Worm (Caenorhabditis elegans) whole organism, L4 larva: ENCODE results near the gene hphd-1.
A peak's percentile ranks its signal among the peaks of the same experiment; 100 is the strongest.

ENCODE experiments used
- F37D6.2 ChIP-seq: sonication (generic microtip); optimal IDR thresholded peaks from 2 replicates; lab custom pipeline; 2016; ENCODE audit warnings: mild to moderate bottlenecking, missing genetic modification characterization, missing compliant biosample characterization
- F44E2.7 ChIP-seq: fragments of 200-800 bp; sonication (Bioruptor generic); IDR thresholded peaks from 2 replicates; pipeline ENCODE4 v2.1.2; 2022; ENCODE audit warnings: missing genetic modification characterization, missing compliant biosample characterization
- F49E8.2 ChIP-seq: sonication (generic microtip); optimal IDR thresholded peaks from 2 replicates; lab custom pipeline; 2016; ENCODE audit warnings: missing compliant biosample characterization, mild to moderate bottlenecking, missing genetic modification characterization, borderline replicate concordance
- Y105C5A.15 ChIP-seq: fragments of 200-800 bp; sonication (Bioruptor generic); IDR thresholded peaks from 2 replicates; pipeline ENCODE4 v1.3.6; 2022; ENCODE audit warnings: missing genetic modification characterization, missing compliant biosample characterization
- Y75B8A.6 ChIP-seq: fragments of 200-800 bp; sonication (Bioruptor generic); IDR thresholded peaks from 2 replicates; pipeline ENCODE4 v1.3.6; 2022; ENCODE audit warnings: missing genetic modification reagents, missing genetic modification characterization, missing compliant biosample characterization
- aly-2 ChIP-seq: sonication (generic microtip); optimal IDR thresholded peaks from 2 replicates; lab custom pipeline; 2018; ENCODE audit warnings: missing biosample characterization, missing genetic modification characterization
- ama-1 ChIP-seq: fragments of 150-350 bp; optimal IDR thresholded peaks from 2 replicates; lab custom pipeline; 2014; ENCODE audit warnings: inconsistent platforms, mixed read lengths
- arid-1 ChIP-seq: fragments of 200-800 bp; sonication (Bioruptor generic); conservative IDR thresholded peaks from 2 replicates; pipeline ENCODE4 v1.3.6; 2022; ENCODE audit warnings: missing genetic modification reagents, missing genetic modification characterization, missing compliant biosample characterization
- attf-4 ChIP-seq: sonication (generic microtip); optimal IDR thresholded peaks from 3 replicates; lab custom pipeline; 2017; ENCODE audit warnings: missing biosample characterization, missing genetic modification characterization
- ceh-28 ChIP-seq: fragments of 150-350 bp; optimal IDR thresholded peaks from 2 replicates; lab custom pipeline; 2014; ENCODE audit warnings: missing biosample characterization, missing genetic modification reagents, missing genetic modification characterization
- ceh-32 ChIP-seq: sonication (generic microtip); optimal IDR thresholded peaks from 2 replicates; lab custom pipeline; 2016; ENCODE audit warnings: mild to moderate bottlenecking, missing genetic modification characterization, missing compliant biosample characterization; ENCODE audit not compliant: poor library complexity
- ceh-44 ChIP-seq: fragments of 200-800 bp; sonication (Bioruptor generic); IDR thresholded peaks from 2 replicates; pipeline ENCODE4 v1.3.6; 2022; ENCODE audit warnings: missing genetic modification reagents, missing genetic modification characterization, missing compliant biosample characterization
- daf-16 ChIP-seq, 3 experiments: sonication (generic microtip); optimal IDR thresholded peaks; 2 replicates each; lab custom pipeline; 2016 to 2017; ENCODE audit warnings: missing genetic modification characterization in 3 of 3, missing genetic modification reagents in 3 of 3, mild to moderate bottlenecking in 2 of 3, missing compliant biosample characterization in 2 of 3, missing biosample characterization in 1 of 3, moderate library complexity in 1 of 3
- daf-19 ChIP-seq: fragments of 200-800 bp; sonication (Bioruptor generic); conservative IDR thresholded peaks from 2 replicates; pipeline ENCODE4 v1.3.6; 2022; ENCODE audit warnings: missing genetic modification characterization, missing compliant biosample characterization
- dmd-8 ChIP-seq: fragments of 200-800 bp; sonication (Bioruptor generic); IDR thresholded peaks from 2 replicates; pipeline ENCODE4 v1.3.6; 2022; ENCODE audit warnings: missing genetic modification characterization, missing compliant biosample characterization
- egl-27 ChIP-seq: sonication (generic microtip); optimal IDR thresholded peaks from 3 replicates; lab custom pipeline; 2017; ENCODE audit warnings: missing biosample characterization, missing genetic modification reagents, missing genetic modification characterization
- egl-43 ChIP-seq: fragments of 200-800 bp; sonication (Bioruptor generic); IDR thresholded peaks from 2 replicates; pipeline ENCODE4 v1.3.6; 2022; ENCODE audit warnings: missing genetic modification reagents, missing genetic modification characterization, missing compliant biosample characterization
- fkh-10 ChIP-seq: fragments of 150-350 bp; optimal IDR thresholded peaks from 2 replicates; lab custom pipeline; 2014; ENCODE audit warnings: missing biosample characterization, missing genetic modification reagents, missing genetic modification characterization
- fos-1 ChIP-seq: fragments of 150-350 bp; optimal IDR thresholded peaks from 2 replicates; lab custom pipeline; 2014; ENCODE audit warnings: missing biosample characterization, missing genetic modification characterization
- gei-8 ChIP-seq: fragments of 200-800 bp; sonication (Bioruptor generic); optimal IDR thresholded peaks from 2 replicates; lab custom pipeline; 2018; ENCODE audit warnings: mild to moderate bottlenecking, missing genetic modification characterization, missing compliant biosample characterization
- hlh-11 ChIP-seq: fragments of 200-800 bp; sonication (Bioruptor generic); optimal IDR thresholded peaks from 2 replicates; lab custom pipeline; 2018; ENCODE audit warnings: mild to moderate bottlenecking, missing genetic modification characterization, missing compliant biosample characterization
- hlh-30 ChIP-seq: sonication (generic microtip); optimal IDR thresholded peaks from 2 replicates; lab custom pipeline; 2017; ENCODE audit warnings: antibody characterized with exemption, mild to moderate bottlenecking, missing genetic modification characterization, missing compliant biosample characterization; ENCODE audit not compliant: insufficient read depth
- lin-13 ChIP-seq: fragments of 150-350 bp; optimal IDR thresholded peaks from 2 replicates; lab custom pipeline; 2014; ENCODE audit warnings: missing biosample characterization, missing genetic modification reagents, missing genetic modification characterization
- lin-29 ChIP-seq: fragments of 200-800 bp; sonication (Bioruptor generic); IDR thresholded peaks from 2 replicates; pipeline ENCODE4 v1.3.6; 2022; ENCODE audit warnings: missing genetic modification reagents, missing genetic modification characterization, missing compliant biosample characterization
- lin-39 ChIP-seq: fragments of 150-350 bp; optimal IDR thresholded peaks from 2 replicates; lab custom pipeline; 2014; ENCODE audit warnings: missing biosample characterization, missing genetic modification reagents, missing genetic modification characterization
- madf-5 ChIP-seq, 2 experiments: fragments of 200-800 bp; sonication (Bioruptor generic); IDR thresholded peaks; 2 replicates each; pipeline ENCODE4 v1.3.6; 2022; ENCODE audit warnings: missing compliant biosample characterization in 2 of 2, missing genetic modification characterization in 2 of 2
- madf-9 ChIP-seq: fragments of 200-800 bp; sonication (Bioruptor generic); conservative IDR thresholded peaks from 2 replicates; pipeline ENCODE4 v1.3.6; 2022; ENCODE audit warnings: missing genetic modification reagents, missing genetic modification characterization, missing compliant biosample characterization
- mep-1 ChIP-seq: fragments of 150-350 bp; sonication (generic microtip); optimal IDR thresholded peaks from 3 replicates; lab custom pipeline; 2014; ENCODE audit warnings: missing biosample characterization, missing genetic modification characterization
- mxl-2 ChIP-seq: fragments of 200-800 bp; sonication (Bioruptor generic); conservative IDR thresholded peaks from 2 replicates; pipeline ENCODE4 v1.3.6; 2022; ENCODE audit warnings: missing genetic modification reagents, missing genetic modification characterization, missing compliant biosample characterization
- mxl-3 ChIP-seq: fragments of 200-800 bp; sonication (Bioruptor generic); optimal IDR thresholded peaks from 2 replicates; lab custom pipeline; 2018; ENCODE audit warnings: mild to moderate bottlenecking, missing genetic modification characterization, missing compliant biosample characterization
- nhr-111 ChIP-seq: fragments of 200-800 bp; sonication (Bioruptor generic); optimal IDR thresholded peaks from 2 replicates; lab custom pipeline; 2018; ENCODE audit warnings: mild to moderate bottlenecking, missing genetic modification characterization, missing compliant biosample characterization
- nhr-25 ChIP-seq: sonication (generic microtip); optimal IDR thresholded peaks from 2 replicates; lab custom pipeline; 2017; ENCODE audit warnings: missing genetic modification characterization, mild to moderate bottlenecking, missing compliant biosample characterization, antibody characterized with exemption, moderate library complexity, borderline replicate concordance; ENCODE audit not compliant: insufficient read depth
- nhr-28 ChIP-seq: fragments of 150-350 bp; optimal IDR thresholded peaks from 2 replicates; lab custom pipeline; 2014; ENCODE audit warnings: missing biosample characterization, missing genetic modification characterization
- nhr-41 ChIP-seq: fragments of 200-800 bp; sonication (Bioruptor generic); IDR thresholded peaks from 2 replicates; pipeline ENCODE4 v1.3.6; 2022; ENCODE audit warnings: missing genetic modification reagents, missing genetic modification characterization, missing compliant biosample characterization
- nhr-42 ChIP-seq: fragments of 200-800 bp; sonication (Bioruptor generic); IDR thresholded peaks from 2 replicates; pipeline ENCODE4 v1.3.6; 2022; ENCODE audit warnings: missing genetic modification characterization, missing compliant biosample characterization
- nhr-48 ChIP-seq: sonication (generic microtip); optimal IDR thresholded peaks from 2 replicates; lab custom pipeline; 2016; ENCODE audit warnings: mild to moderate bottlenecking, missing genetic modification characterization, missing compliant biosample characterization
- nhr-6 ChIP-seq: fragments of 150-350 bp; optimal IDR thresholded peaks from 2 replicates; lab custom pipeline; 2014; ENCODE audit warnings: missing biosample characterization, missing genetic modification characterization
- pha-4 ChIP-seq, 2 experiments: fragments of 150-350 bp in 1 of 2; fragments of 200-800 bp in 1 of 2; sonication (Bioruptor generic) in 1 of 2; IDR thresholded peaks in 1 of 2; optimal IDR thresholded peaks in 1 of 2; 2 replicates each; pipeline versions ENCODE4 v1.3.6 to Lab custom; 2014 to 2022; ENCODE audit warnings: missing genetic modification characterization in 2 of 2, missing genetic modification reagents in 2 of 2, missing biosample characterization in 1 of 2, missing compliant biosample characterization in 1 of 2
- sdz-12 ChIP-seq: fragments of 200-800 bp; sonication (Bioruptor generic); optimal IDR thresholded peaks from 2 replicates; lab custom pipeline; 2018; ENCODE audit warnings: mild to moderate bottlenecking, missing genetic modification characterization, missing compliant biosample characterization
- set-16 ChIP-seq: fragments of 200-800 bp; sonication (Bioruptor generic); IDR thresholded peaks from 2 replicates; pipeline ENCODE4 v1.3.6; 2022; ENCODE audit warnings: missing genetic modification reagents, missing genetic modification characterization, missing compliant biosample characterization
- snpc-4 ChIP-seq: fragments of 150-350 bp; optimal IDR thresholded peaks from 2 replicates; lab custom pipeline; 2014; ENCODE audit warnings: missing biosample characterization, missing genetic modification characterization
- tag-97 ChIP-seq: fragments of 200-800 bp; sonication (Bioruptor generic); IDR thresholded peaks from 2 replicates; pipeline ENCODE4 v1.3.6; 2022; ENCODE audit warnings: missing genetic modification characterization, missing compliant biosample characterization
- unc-62 ChIP-seq, 3 experiments: fragments of 150-350 bp in 1 of 3; sonication (generic microtip); optimal IDR thresholded peaks in 2 of 3; peaks in 1 of 3; 1 replicate in 1 of 3; 2 replicates in 2 of 3; lab custom pipeline; 2014 to 2017; ENCODE audit warnings: missing biosample characterization in 3 of 3, missing genetic modification characterization in 3 of 3, missing genetic modification reagents in 3 of 3, missing genotype in 1 of 3
- zag-1 ChIP-seq: fragments of 150-350 bp; optimal IDR thresholded peaks from 2 replicates; lab custom pipeline; 2014; ENCODE audit warnings: missing biosample characterization, missing genetic modification characterization
- ztf-11 ChIP-seq: fragments of 150-350 bp; optimal IDR thresholded peaks from 2 replicates; lab custom pipeline; 2014; ENCODE audit warnings: missing biosample characterization, missing genetic modification characterization

The hphd-1 gene

DNA sequence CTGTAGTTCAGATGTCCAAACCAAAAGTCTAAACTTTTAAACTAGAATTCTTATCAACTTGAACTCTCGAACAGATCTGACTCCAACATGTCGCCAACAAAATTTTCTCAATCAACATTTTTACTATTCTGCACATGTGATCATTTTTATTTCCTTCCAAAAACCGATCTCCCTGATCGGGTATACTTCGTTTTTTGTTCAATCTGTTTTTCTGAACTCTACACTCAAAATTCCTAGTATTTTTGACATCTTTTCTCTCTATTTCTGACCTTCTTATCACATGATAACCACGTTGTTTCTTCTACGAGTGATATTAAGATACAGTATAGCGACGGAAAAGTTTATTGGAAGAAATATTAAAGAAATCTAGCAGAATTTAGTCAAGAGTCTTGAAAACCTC lies 9.9 kb upstream of the hphd-1 start (continued):
- no peak for TF ChIP-seq sdz-12 (GFP tag; lab: Kevin White, UChicago)

DNA sequence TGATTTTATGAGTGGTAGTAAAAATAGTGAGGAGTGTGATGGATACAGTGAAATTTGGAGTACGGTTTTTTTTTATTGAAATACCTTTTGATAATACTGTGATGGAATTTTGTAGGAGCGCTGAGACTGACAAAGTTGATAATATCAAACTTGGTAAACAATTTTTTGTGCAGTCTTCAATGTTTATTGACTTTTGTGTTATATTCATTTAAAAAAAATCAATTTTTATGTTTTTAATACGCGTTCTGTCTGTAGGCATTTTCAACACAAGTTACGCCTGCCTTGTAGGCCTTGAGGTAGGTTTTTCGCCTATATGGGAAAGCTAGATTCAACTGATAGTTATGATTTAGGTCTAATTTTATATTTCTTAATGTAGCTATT lies 8.5 kb upstream of the hphd-1 start:
- TF ChIP-seq mxl-2 (GFP tag; lab: Robert Waterston, UW) (no peak), F44E2.7 (GFP tag; lab: Robert Waterston, UW) (no peak), madf-5 (GFP tag; IDR thresholded peaks at IDR 0.05; lab: Robert Waterston, UW) (no peak), daf-16 (GFP tag; optimal IDR thresholded peaks at IDR 0.05; lab: Kevin White, UChicago) (no peak), daf-16 (tag; optimal IDR thresholded peaks at IDR 0.05; lab: Kevin White, UChicago) (peak; percentile 67), lin-29 (GFP tag; lab: Robert Waterston, UW) (no peak), nhr-28 (tag; lab: Kevin White, UChicago) (no peak), egl-43 (GFP tag; lab: Robert Waterston, UW) (no peak), nhr-25 (tag; lab: Kevin White, UChicago) (no peak)

DNA sequence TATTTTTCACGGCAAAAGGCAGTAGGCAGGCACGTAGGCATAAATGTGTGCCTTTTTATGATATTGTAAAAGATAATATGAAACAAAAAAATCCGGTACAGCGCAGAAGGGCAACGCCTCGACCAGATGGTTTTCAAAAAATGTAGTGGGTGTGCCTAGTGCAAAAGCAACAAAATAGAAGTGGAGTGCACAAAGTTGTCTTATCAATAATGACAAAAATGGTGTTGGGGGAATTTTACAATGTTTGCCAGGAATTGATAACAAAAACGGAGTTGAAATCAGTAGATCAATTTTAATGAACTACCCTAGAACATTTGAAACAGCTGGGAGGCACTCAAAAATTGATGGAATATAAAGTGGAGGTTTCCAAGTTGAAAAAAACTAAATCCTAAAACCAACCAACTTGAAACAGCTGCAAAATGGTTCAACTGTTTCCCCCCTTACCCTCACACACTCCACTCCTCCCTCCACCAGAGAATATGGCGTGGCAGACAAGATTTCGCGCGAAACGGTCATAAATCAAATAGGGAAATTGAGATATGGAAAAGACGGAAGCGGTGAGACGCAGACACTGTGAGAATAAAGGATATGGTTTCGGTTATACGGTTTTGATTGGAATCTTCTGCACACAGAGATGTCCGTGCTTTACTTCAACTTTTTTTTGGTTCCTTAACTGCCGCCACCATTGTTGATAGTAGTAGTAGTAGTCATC lies 7.9 kb upstream of the hphd-1 start:
- no peak for TF ChIP-seq lin-39 (tag; lab: Kevin White, UChicago)
- TF ChIP-seq daf-16 (GFP tag; optimal IDR thresholded peaks at IDR 0.05; lab: Kevin White, UChicago) = no peak
- TF ChIP-seq daf-16 (tag; optimal IDR thresholded peaks at IDR 0.05; lab: Kevin White, UChicago) = peak; percentile 68
- TF ChIP-seq nhr-6 (tag; lab: Kevin White, UChicago) = no peak
- TF ChIP-seq aly-2 (tag; lab: Kevin White, UChicago) = no peak
- TF ChIP-seq F49E8.2 (tag; lab: Kevin White, UChicago) = no peak
- TF ChIP-seq nhr-41 (GFP tag; lab: Robert Waterston, UW) = no peak
- no peak for TF ChIP-seq ceh-28 (tag; lab: Kevin White, UChicago)
- TF ChIP-seq pha-4 (GFP tag; IDR thresholded peaks at IDR 0.05; lab: Robert Waterston, UW) = no peak
- TF ChIP-seq pha-4 (tag; optimal IDR thresholded peaks at IDR 0.05; lab: Kevin White, UChicago) = no peak
- no peak for TF ChIP-seq Y105C5A.15
- TF ChIP-seq unc-62 (GFP tag; optimal IDR thresholded peaks at IDR 0.05 in 1 of 2; lab: Kevin White, UChicago) = peak in 1 of 2 experiments; percentile 97
- no peak for TF ChIP-seq unc-62 (tag; optimal IDR thresholded peaks at IDR 0.05; lab: Kevin White, UChicago)
- no peak for TF ChIP-seq nhr-42 (GFP tag; lab: Robert Waterston, UW)
- TF ChIP-seq gei-8 (GFP tag; lab: Kevin White, UChicago) = no peak
- TF ChIP-seq daf-19 (GFP tag; lab: Robert Waterston, UW) = no peak
- TF ChIP-seq hlh-30 (tag; lab: Kevin White, UChicago) = no peak
- TF ChIP-seq ama-1 (lab: Kevin White, UChicago) = no peak
- TF ChIP-seq nhr-48 = peak; percentile 55
- TF ChIP-seq fos-1 (tag; lab: Kevin White, UChicago) = no peak
- no peak for TF ChIP-seq zag-1
- TF ChIP-seq nhr-111 (GFP tag; lab: Kevin White, UChicago) = no peak
- peak; percentile 10 for TF ChIP-seq mxl-3
- TF ChIP-seq ceh-32 = no peak
- TF ChIP-seq tag-97 (GFP tag; lab: Robert Waterston, UW) = no peak
- TF ChIP-seq fkh-10 = no peak
- TF ChIP-seq snpc-4 (tag; lab: Kevin White, UChicago) = no peak
- TF ChIP-seq F37D6.2 (tag; lab: Kevin White, UChicago) = no peak
- TF ChIP-seq madf-9 (GFP tag; lab: Robert Waterston, UW) = no peak
- TF ChIP-seq sdz-12 (GFP tag; lab: Kevin White, UChicago) = no peak
- TF ChIP-seq Y75B8A.6 (GFP tag; lab: Robert Waterston, UW) = no peak
- no peak for TF ChIP-seq attf-4
- no peak for TF ChIP-seq arid-1 (GFP tag; lab: Robert Waterston, UW)
- no peak for TF ChIP-seq mep-1 (tag; lab: Kevin White, UChicago)
- TF ChIP-seq hlh-11 (tag; lab: Kevin White, UChicago) = peak; percentile 63
- no peak for TF ChIP-seq set-16
- no peak for TF ChIP-seq ceh-44 (GFP tag; lab: Robert Waterston, UW)
- TF ChIP-seq dmd-8 (GFP tag; lab: Robert Waterston, UW) = no peak
- TF ChIP-seq lin-13 (GFP tag; lab: Kevin White, UChicago) = no peak
- no peak for TF ChIP-seq ztf-11 (tag; lab: Kevin White, UChicago)
- no peak for TF ChIP-seq egl-27
